Worm (Caenorhabditis elegans) whole organism, mixed stage, embryonic: ENCODE measurements around the gene F13H8.12.
A peak's percentile ranks its signal among the peaks of the same experiment; 100 is the strongest.

Source experiments
- M03D4.4 ChIP-seq: sonication (generic microtip); optimal IDR thresholded peaks from 2 replicates; lab custom pipeline; 2017; ENCODE audit warnings: mild to moderate bottlenecking, missing genetic modification characterization, missing compliant biosample characterization
- bed-3 ChIP-seq: fragments of 200-800 bp; sonication (Bioruptor generic); optimal IDR thresholded peaks from 3 replicates; lab custom pipeline; 2018; ENCODE audit warnings: mild to moderate bottlenecking, missing genetic modification characterization, moderate library complexity, missing compliant biosample characterization
- blmp-1 ChIP-seq: fragments of 150-350 bp; optimal IDR thresholded peaks from 2 replicates; lab custom pipeline; 2014; ENCODE audit warnings: missing biosample characterization, missing genetic modification characterization
- ceh-39 ChIP-seq: fragments of 150-350 bp; optimal IDR thresholded peaks from 2 replicates; lab custom pipeline; 2014; ENCODE audit warnings: missing biosample characterization, missing genetic modification characterization
- ceh-43 ChIP-seq: fragments of 200-800 bp; sonication (Bioruptor generic); optimal IDR thresholded peaks from 2 replicates; lab custom pipeline; 2018; ENCODE audit warnings: mild to moderate bottlenecking, missing genetic modification characterization, moderate library complexity, missing compliant biosample characterization
- ceh-83 ChIP-seq: fragments of 200-800 bp; sonication (Bioruptor generic); optimal IDR thresholded peaks from 2 replicates; lab custom pipeline; 2018; ENCODE audit warnings: mild to moderate bottlenecking, missing genetic modification characterization, missing compliant biosample characterization
- ces-1 ChIP-seq: fragments of 150-350 bp; optimal IDR thresholded peaks from 2 replicates; lab custom pipeline; 2014; ENCODE audit warnings: missing biosample characterization, missing genetic modification reagents, missing genetic modification characterization
- cnd-1 ChIP-seq: fragments of 200-800 bp; sonication (Bioruptor generic); optimal IDR thresholded peaks from 2 replicates; lab custom pipeline; 2018; ENCODE audit warnings: mild to moderate bottlenecking, missing genetic modification characterization, missing compliant biosample characterization
- drap-1 ChIP-seq: fragments of 200-800 bp; sonication (Bioruptor generic); optimal IDR thresholded peaks from 3 replicates; lab custom pipeline; 2018; ENCODE audit warnings: mild to moderate bottlenecking, missing genetic modification characterization, missing compliant biosample characterization
- elt-1 ChIP-seq: sonication (generic microtip); optimal IDR thresholded peaks from 2 replicates; lab custom pipeline; 2017; ENCODE audit warnings: missing genetic modification characterization, mild to moderate bottlenecking, missing compliant biosample characterization, antibody characterized with exemption, moderate library complexity, borderline replicate concordance; ENCODE audit not compliant: insufficient read depth
- elt-3 ChIP-seq: fragments of 150-350 bp; optimal IDR thresholded peaks from 2 replicates; lab custom pipeline; 2014; ENCODE audit warnings: missing biosample characterization, missing genetic modification characterization
- flh-1 ChIP-seq: fragments of 200-800 bp; sonication (Bioruptor generic); optimal IDR thresholded peaks from 2 replicates; lab custom pipeline; 2018; ENCODE audit warnings: mild to moderate bottlenecking, missing genetic modification characterization, moderate library complexity, missing compliant biosample characterization
- ham-2 ChIP-seq: fragments of 200-800 bp; sonication (Bioruptor generic); optimal IDR thresholded peaks from 2 replicates; lab custom pipeline; 2018; ENCODE audit warnings: mild to moderate bottlenecking, missing genetic modification characterization, missing compliant biosample characterization
- hlh-1 ChIP-seq: fragments of 150-350 bp; optimal IDR thresholded peaks from 2 replicates; lab custom pipeline; 2014; ENCODE audit warnings: missing biosample characterization, missing genetic modification reagents, missing genetic modification characterization
- lin-13 ChIP-seq: fragments of 150-350 bp; optimal IDR thresholded peaks from 2 replicates; lab custom pipeline; 2014; ENCODE audit warnings: missing biosample characterization, missing genetic modification characterization
- lin-32 ChIP-seq: fragments of 200-800 bp; sonication (Bioruptor generic); optimal IDR thresholded peaks from 2 replicates; lab custom pipeline; 2018; ENCODE audit warnings: mild to moderate bottlenecking, missing genetic modification characterization, missing compliant biosample characterization
- lsy-2 ChIP-seq: fragments of 150-350 bp; optimal IDR thresholded peaks from 2 replicates; lab custom pipeline; 2014; ENCODE audit warnings: missing biosample characterization, missing genetic modification characterization
- mab-5 ChIP-seq: fragments of 150-350 bp; optimal IDR thresholded peaks from 2 replicates; lab custom pipeline; 2014; ENCODE audit warnings: missing biosample characterization, missing genetic modification characterization
- mep-1 ChIP-seq: fragments of 150-350 bp; optimal IDR thresholded peaks from 2 replicates; lab custom pipeline; 2017; ENCODE audit warnings: missing biosample characterization, missing genetic modification reagents, missing genetic modification characterization, inconsistent platforms
- mls-2 ChIP-seq: sonication (generic microtip); optimal IDR thresholded peaks from 2 replicates; lab custom pipeline; 2016; ENCODE audit warnings: mild to moderate bottlenecking, missing genetic modification characterization, moderate library complexity, missing compliant biosample characterization
- nhr-12 ChIP-seq: fragments of 150-350 bp; optimal IDR thresholded peaks from 2 replicates; lab custom pipeline; 2014; ENCODE audit warnings: missing biosample characterization, missing genetic modification characterization
- nhr-2 ChIP-seq: fragments of 150-350 bp; optimal IDR thresholded peaks from 2 replicates; lab custom pipeline; 2014; ENCODE audit warnings: missing biosample characterization, missing genetic modification characterization
- nhr-237 ChIP-seq: fragments of 150-350 bp; optimal IDR thresholded peaks from 2 replicates; lab custom pipeline; 2014; ENCODE audit warnings: missing biosample characterization, missing genetic modification characterization
- nhr-28 ChIP-seq: fragments of 150-350 bp; optimal IDR thresholded peaks from 2 replicates; lab custom pipeline; 2014; ENCODE audit warnings: missing biosample characterization, missing genetic modification characterization
- nhr-76 ChIP-seq: sonication (generic microtip); optimal IDR thresholded peaks from 2 replicates; lab custom pipeline; 2017; ENCODE audit warnings: missing biosample characterization, missing genetic modification characterization
- pha-4 ChIP-seq: fragments of 150-350 bp; optimal IDR thresholded peaks from 2 replicates; lab custom pipeline; 2018; ENCODE audit warnings: missing biosample characterization, missing genetic modification reagents, missing genetic modification characterization
- snpc-4 ChIP-seq: fragments of 150-350 bp; optimal IDR thresholded peaks from 2 replicates; lab custom pipeline; 2014; ENCODE audit warnings: missing biosample characterization, missing genetic modification characterization
- sptf-1 ChIP-seq: sonication (generic microtip); optimal IDR thresholded peaks from 2 replicates; lab custom pipeline; 2017; ENCODE audit warnings: mild to moderate bottlenecking, missing genetic modification characterization, moderate library complexity, missing compliant biosample characterization
- tbx-8 ChIP-seq: fragments of 200-800 bp; sonication (Bioruptor generic); optimal IDR thresholded peaks from 2 replicates; lab custom pipeline; 2018; ENCODE audit warnings: mild to moderate bottlenecking, missing genetic modification characterization, moderate library complexity, missing compliant biosample characterization
- unc-120 ChIP-seq: sonication (generic microtip); optimal IDR thresholded peaks from 2 replicates; lab custom pipeline; 2017; ENCODE audit warnings: missing genetic modification characterization, missing compliant biosample characterization; ENCODE audit not compliant: poor library complexity, severe bottlenecking
- unc-39 ChIP-seq: fragments of 150-350 bp; optimal IDR thresholded peaks from 2 replicates; lab custom pipeline; 2014; ENCODE audit warnings: missing biosample characterization, missing genetic modification characterization
- unc-62 ChIP-seq: fragments of 150-350 bp; optimal IDR thresholded peaks from 2 replicates; lab custom pipeline; 2014; ENCODE audit warnings: missing biosample characterization, missing genetic modification reagents, missing genetic modification characterization
- zip-8 ChIP-seq: fragments of 150-350 bp; optimal IDR thresholded peaks from 2 replicates; lab custom pipeline; 2014; ENCODE audit warnings: missing biosample characterization, missing genetic modification characterization
- ztf-11 ChIP-seq: fragments of 150-350 bp; optimal IDR thresholded peaks from 2 replicates; lab custom pipeline; 2014; ENCODE audit warnings: missing biosample characterization, missing genetic modification characterization

The F13H8.12 gene

DNA sequence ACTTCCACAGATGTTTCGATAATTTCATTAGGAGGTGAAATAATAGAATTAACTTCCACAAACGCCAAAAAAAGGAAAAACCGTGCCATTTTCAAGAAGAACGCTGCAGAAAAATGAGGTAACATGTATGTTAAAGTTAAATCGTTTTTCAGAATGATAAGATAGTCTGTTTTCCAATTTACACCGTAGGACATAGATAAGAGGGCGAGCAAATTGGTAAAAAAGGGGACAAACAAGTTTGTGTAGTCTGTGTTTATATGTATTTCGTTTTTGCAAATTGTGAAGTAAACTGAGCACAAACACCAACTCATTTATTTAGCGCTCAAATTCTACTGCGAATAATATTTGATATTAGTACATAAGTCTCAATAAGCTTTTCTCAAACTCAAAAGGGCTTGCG is 2.5 kb upstream of the F13H8.12 start, which contains the start of gene F13H8.11:
TSS of gene F13H8.11 (minus strand) at position 155 of the 400 bp plus-strand sequence.
- TF ChIP-seq bed-3 (no peak), ceh-43 (GFP tag; lab: Kevin White, UChicago) (no peak), flh-1 (GFP tag; lab: Kevin White, UChicago) (no peak), drap-1 (no peak)
- TF ChIP-seq, all 35 proteins: peak for 0

ce11 chrII:6260684-6261083 is 1.6 kb upstream of the F13H8.12 start, which contains the start of gene nmgp-1:
TSS of gene nmgp-1 (plus strand) at chrII:6260857.
- peak; percentile 35 for TF ChIP-seq zip-8 (tag; lab: Kevin White, UChicago)
- peak; percentile 13 for TF ChIP-seq pha-4
- TF ChIP-seq ham-2: no peak

ce11 chrII:6263685-6264084 is 1.4 kb downstream of the F13H8.12 start, which contains the start of gene F13H8.3:
TSS of gene F13H8.3 (plus strand) at chrII:6263985.
- no peak for TF ChIP-seq pha-4
- TF ChIP-seq mab-5 (tag; lab: Kevin White, UChicago): no peak
- no peak for TF ChIP-seq nhr-12 (tag; lab: Kevin White, UChicago)
- TF ChIP-seq unc-62 (GFP tag; lab: Kevin White, UChicago): no peak
- TF ChIP-seq zip-8 (tag; lab: Kevin White, UChicago): no peak
- TF ChIP-seq ztf-11: no peak
- TF ChIP-seq drap-1: no peak

DNA sequence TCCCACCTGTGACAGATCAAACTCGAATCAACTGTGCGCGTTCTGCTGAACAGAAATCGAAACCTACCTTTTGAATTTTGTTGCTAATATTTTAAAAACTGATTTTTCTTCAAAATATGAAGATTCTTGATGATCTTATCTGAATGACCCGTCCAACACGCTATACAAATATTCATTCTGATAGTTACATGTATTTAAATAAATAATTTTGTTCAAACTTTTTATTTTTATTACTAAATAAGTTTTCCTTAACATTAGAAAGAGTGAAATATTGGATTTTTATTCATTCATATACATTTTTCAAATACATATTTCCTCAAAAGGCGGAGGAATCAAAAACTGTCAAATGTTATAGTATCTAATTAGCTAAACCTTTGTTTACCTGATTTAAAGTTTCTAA is 5.7 kb downstream of the F13H8.12 start, which contains the start of gene F13H8.8:
TSS of gene F13H8.8 (minus strand) at position 101 of the 400 bp plus-strand sequence.
- TF ChIP-seq nhr-76: no peak
- no peak for TF ChIP-seq ceh-83 (GFP tag; lab: Kevin White, UChicago)
- no peak for TF ChIP-seq ztf-11
- TF ChIP-seq bed-3: no peak
- TF ChIP-seq lin-32: no peak
- no peak for TF ChIP-seq blmp-1
- no peak for TF ChIP-seq lin-13 (tag; lab: Kevin White, UChicago)
- no peak for TF ChIP-seq ham-2
- TF ChIP-seq unc-62 (GFP tag; lab: Kevin White, UChicago): no peak
- no peak for TF ChIP-seq ces-1 (GFP tag; lab: Kevin White, UChicago)
- no peak for TF ChIP-seq sptf-1

DNA sequence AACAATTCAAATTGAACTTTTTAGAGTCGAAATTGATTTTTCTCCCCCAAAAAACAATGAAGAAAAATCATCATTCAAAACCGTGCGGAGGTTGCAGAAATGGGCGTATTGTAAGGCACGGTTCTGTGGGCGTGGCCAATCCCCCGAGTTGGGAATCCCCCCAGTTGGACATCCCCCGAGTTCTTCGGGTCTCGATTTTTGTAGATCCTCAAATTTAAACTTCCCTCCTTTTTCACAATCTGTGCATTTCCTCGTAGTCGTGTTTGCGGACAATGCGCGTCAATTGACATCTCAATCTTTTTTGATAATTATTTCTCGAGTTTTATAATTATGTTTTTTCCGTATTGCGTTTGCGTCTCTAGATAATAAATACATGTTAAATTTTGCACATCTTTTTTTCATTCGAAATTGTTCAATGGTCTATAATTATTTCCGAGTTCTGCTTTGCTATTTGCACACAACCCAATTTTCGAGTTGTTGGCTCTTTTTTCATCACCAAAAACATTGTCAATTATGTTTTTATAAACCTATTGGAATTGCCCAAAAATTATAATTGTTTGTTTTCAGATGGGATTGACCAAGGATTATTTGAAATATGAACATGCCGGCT is 7.6 kb downstream of the F13H8.12 start, which contains the start of gene F13H8.2:
TSS of gene F13H8.2 (plus strand) at position 560 of the 610 bp plus-strand sequence.
- TF ChIP-seq elt-3 (tag; lab: Kevin White, UChicago) (no peak), zip-8 (tag; lab: Kevin White, UChicago) (no peak), hlh-1 (tag; lab: Kevin White, UChicago) (no peak), cnd-1 (tag; lab: Kevin White, UChicago) (peak; percentile 12), ztf-11 (no peak), unc-120 (tag; lab: Kevin White, UChicago) (peak; percentile 27), bed-3 (no peak), M03D4.4 (tag; lab: Kevin White, UChicago) (no peak), ceh-83 (GFP tag; lab: Kevin White, UChicago) (no peak), nhr-237 (peak; percentile 44), nhr-12 (tag; lab: Kevin White, UChicago) (no peak), lin-32 (no peak), elt-1 (no peak), ceh-39 (tag; lab: Kevin White, UChicago) (peak; percentile 31), nhr-2 (no peak), sptf-1 (peak; percentile 12), tbx-8 (GFP tag; lab: Kevin White, UChicago) (no peak), mep-1 (peak; percentile 31), ceh-43 (GFP tag; lab: Kevin White, UChicago) (peak; percentile 4), nhr-28 (tag; lab: Kevin White, UChicago) (no peak), mab-5 (tag; lab: Kevin White, UChicago) (no peak), drap-1 (no peak), pha-4 (peak; percentile 59), ces-1 (GFP tag; lab: Kevin White, UChicago) (peak; percentile 93), ham-2 (no peak), blmp-1 (no peak), lin-13 (tag; lab: Kevin White, UChicago) (peak; percentile 60), mls-2 (tag; lab: Kevin White, UChicago) (peak; percentile 9), lsy-2 (tag; lab: Kevin White, UChicago) (peak; percentile 77), snpc-4 (no peak), unc-39 (tag; lab: Kevin White, UChicago) (no peak), unc-62 (GFP tag; lab: Kevin White, UChicago) (no peak), flh-1 (GFP tag; lab: Kevin White, UChicago) (no peak)
- TF ChIP-seq, all 35 proteins: peak for 12
